ENCODE assay signal across 4 worm cellular contexts in genomic region chrII:9189648-9190047, ce11.
TF ChIP-seq lines count a peak whose summit lies in the region.

No protein-coding gene starts in this region.

TF ChIP-seq in whole organism, L1 larva, 84 proteins besides CTCF, POLR2A, EP300 and RAD21:
- TF ChIP-seq blmp-1 (tag; optimal IDR thresholded peaks at IDR 0.05; lab: Kevin White, UChicago) = peak; percentile 79
- no peak for TF ChIP-seq ceh-63 (GFP tag; optimal IDR thresholded peaks at IDR 0.05; lab: Kevin White, UChicago)
- TF ChIP-seq nhr-90 (tag; optimal IDR thresholded peaks at IDR 0.05; lab: Kevin White, UChicago; ENCODE audit: poor library complexity) = no peak
- TF ChIP-seq lin-14 (GFP tag; optimal IDR thresholded peaks at IDR 0.05; lab: Kevin White, UChicago) = peak; percentile 70
- TF ChIP-seq elt-3 (tag; optimal IDR thresholded peaks at IDR 0.05; lab: Kevin White, UChicago) = peak in 1 of 6 experiments; percentile 17
- TF ChIP-seq mep-1 (tag; optimal IDR thresholded peaks at IDR 0.05; lab: Kevin White, UChicago) = peak; percentile 38
- no peak for TF ChIP-seq aha-1 (tag; optimal IDR thresholded peaks at IDR 0.05; lab: Kevin White, UChicago)
- no peak for TF ChIP-seq egl-13 (tag; optimal IDR thresholded peaks at IDR 0.05; lab: Kevin White, UChicago)
- peak; percentile 86 for TF ChIP-seq nhr-85 (tag; lab: Kevin White, UChicago)
- no peak for TF ChIP-seq ztf-4 (tag; optimal IDR thresholded peaks at IDR 0.05; lab: Kevin White, UChicago)
- TF ChIP-seq nhr-76 (tag; optimal IDR thresholded peaks at IDR 0.05; lab: Kevin White, UChicago) = no peak
- no peak for TF ChIP-seq C04F5.9 (tag; optimal IDR thresholded peaks at IDR 0.05; lab: Kevin White, UChicago)

TF ChIP-seq in whole organism, L2 larva, 48 proteins besides CTCF, POLR2A, EP300 and RAD21:
- TF ChIP-seq nhr-25 (tag; optimal IDR thresholded peaks at IDR 0.05; lab: Kevin White, UChicago) (peak; percentile 68), crh-2 (tag; optimal IDR thresholded peaks at IDR 0.05; lab: Kevin White, UChicago) (no peak), snpc-4 (tag; optimal IDR thresholded peaks at IDR 0.05; lab: Kevin White, UChicago) (no peak), sma-9 (GFP tag; optimal IDR thresholded peaks at IDR 0.05; lab: Kevin White, UChicago) (peak; percentile 5), sma-9 (tag; optimal IDR thresholded peaks at IDR 0.05; lab: Kevin White, UChicago) (no peak), egl-27 (tag; optimal IDR thresholded peaks at IDR 0.05; lab: Kevin White, UChicago) (peak; percentile 15), skn-1 (tag; optimal IDR thresholded peaks at IDR 0.05; lab: Kevin White, UChicago) (no peak), ztf-11 (tag; optimal IDR thresholded peaks at IDR 0.05; lab: Kevin White, UChicago) (no peak)
TF ChIP-seq in whole organism, L2 larva: peak in this region for 3.

TF ChIP-seq in whole organism, L3 larva, 47 proteins besides CTCF, POLR2A, EP300 and RAD21:
- TF ChIP-seq fos-1 (tag; optimal IDR thresholded peaks at IDR 0.05; lab: Kevin White, UChicago) = no peak
- TF ChIP-seq zag-1 (tag; optimal IDR thresholded peaks at IDR 0.05; lab: Kevin White, UChicago) = no peak
- no peak for TF ChIP-seq nhr-237 (tag; optimal IDR thresholded peaks at IDR 0.05; lab: Kevin White, UChicago)
- TF ChIP-seq nhr-12 (tag; optimal IDR thresholded peaks at IDR 0.05; lab: Kevin White, UChicago) = no peak
- no peak for TF ChIP-seq ceh-82 (tag; optimal IDR thresholded peaks at IDR 0.05; lab: Kevin White, UChicago)
- TF ChIP-seq fkh-2 (tag; optimal IDR thresholded peaks at IDR 0.05; lab: Kevin White, UChicago) = no peak
- TF ChIP-seq ztf-4 (tag; optimal IDR thresholded peaks at IDR 0.05; lab: Kevin White, UChicago) = no peak
- TF ChIP-seq R02D3.7 (tag; optimal IDR thresholded peaks at IDR 0.05; lab: Kevin White, UChicago) = no peak
- no peak for TF ChIP-seq mdl-1 (tag; optimal IDR thresholded peaks at IDR 0.05; lab: Kevin White, UChicago)
- no peak for TF ChIP-seq tbx-2 (tag; optimal IDR thresholded peaks at IDR 0.05; lab: Kevin White, UChicago)
- no peak for TF ChIP-seq nhr-76 (tag; optimal IDR thresholded peaks at IDR 0.05; lab: Kevin White, UChicago)
- TF ChIP-seq elt-1 (tag; optimal IDR thresholded peaks at IDR 0.05; lab: Kevin White, UChicago) = peak; percentile 1
- TF ChIP-seq daf-12 (tag; optimal IDR thresholded peaks at IDR 0.05; lab: Kevin White, UChicago) = no peak
- TF ChIP-seq nhr-77 (tag; optimal IDR thresholded peaks at IDR 0.05; lab: Kevin White, UChicago) = no peak
- TF ChIP-seq nhr-43 (tag; optimal IDR thresholded peaks at IDR 0.05; lab: Kevin White, UChicago; ENCODE audit: poor library complexity, severe bottlenecking) = no peak
- TF ChIP-seq jun-1 (tag; optimal IDR thresholded peaks at IDR 0.05; lab: Kevin White, UChicago) = no peak
- no peak for TF ChIP-seq snpc-4 (tag; optimal IDR thresholded peaks at IDR 0.05; lab: Kevin White, UChicago)
- peak; percentile 75 for TF ChIP-seq nhr-25 (tag; optimal IDR thresholded peaks at IDR 0.05; lab: Kevin White, UChicago)
- peak; percentile 83 for TF ChIP-seq nhr-23 (tag; optimal IDR thresholded peaks at IDR 0.05; lab: Kevin White, UChicago)
- no peak for TF ChIP-seq lin-15B (tag; optimal IDR thresholded peaks at IDR 0.05; lab: Kevin White, UChicago)
- no peak for TF ChIP-seq mml-1 (tag; optimal IDR thresholded peaks at IDR 0.05; lab: Kevin White, UChicago)
- no peak for TF ChIP-seq aly-2 (tag; optimal IDR thresholded peaks at IDR 0.05; lab: Kevin White, UChicago)

TF ChIP-seq in whole organism, L4 larva, 104 proteins besides CTCF, POLR2A, EP300 and RAD21:
- TF ChIP-seq fos-1 (tag; optimal IDR thresholded peaks at IDR 0.05; lab: Kevin White, UChicago) (no peak), hlh-11 (tag; optimal IDR thresholded peaks at IDR 0.05; lab: Kevin White, UChicago) (no peak), lin-39 (tag; optimal IDR thresholded peaks at IDR 0.05; lab: Kevin White, UChicago) (no peak), lin-38 (GFP tag; IDR thresholded peaks at IDR 0.05; lab: Robert Waterston, UW) (no peak), Y48G9A.11 (GFP tag; IDR thresholded peaks at IDR 0.05; lab: Robert Waterston, UW) (no peak), lin-13 (GFP tag; optimal IDR thresholded peaks at IDR 0.05; lab: Kevin White, UChicago) (no peak), nhr-25 (tag; optimal IDR thresholded peaks at IDR 0.05; lab: Kevin White, UChicago; ENCODE audit: borderline replicate concordance, insufficient read depth) (peak; percentile 34), nhr-28 (tag; optimal IDR thresholded peaks at IDR 0.05; lab: Kevin White, UChicago) (peak; percentile 22), dmd-9 (GFP tag; IDR thresholded peaks at IDR 0.05; lab: Robert Waterston, UW) (no peak), cey-2 (tag; optimal IDR thresholded peaks at IDR 0.05; lab: Kevin White, UChicago; ENCODE audit: borderline replicate concordance, insufficient read depth) (no peak), hlh-30 (tag; optimal IDR thresholded peaks at IDR 0.05; lab: Kevin White, UChicago; ENCODE audit: insufficient read depth) (peak; percentile 11), mxl-3 (GFP tag; optimal IDR thresholded peaks at IDR 0.05; lab: Kevin White, UChicago) (peak; percentile 73), duxl-1 (tag; optimal IDR thresholded peaks at IDR 0.05; lab: Kevin White, UChicago; ENCODE audit: poor library complexity) (no peak), T20F7.1 (GFP tag; optimal IDR thresholded peaks at IDR 0.05; lab: Kevin White, UChicago) (no peak), mdl-1 (tag; optimal IDR thresholded peaks at IDR 0.05; lab: Kevin White, UChicago) (peak in 1 of 2 experiments; percentile 48), dpl-1 (GFP tag; optimal IDR thresholded peaks at IDR 0.05; lab: Kevin White, UChicago) (no peak), aha-1 (tag; lab: Kevin White, UChicago) (peak; percentile 70)
TF ChIP-seq in whole organism, L4 larva: peak in this region for 6.

Comparison
In these comparisons a context has a peak if more than half of its experiments do, and no peak if none do; other contexts are left out.
1. Of the 29 proteins assayed by ChIP-seq in both whole organism, L4 larva and whole organism, L1 larva: peak only in whole organism, L4 larva: aha-1 and nhr-28; only in whole organism, L1 larva: mep-1; in both: none; in neither: 25; mixed calls (peak in some experiments, not most) for 1.